Fruit fly (Drosophila melanogaster) whole organism, pupa: ENCODE measurements around the gene mael.

Experiments used
- CG10348 ChIP-seq: fragments of 200-800 bp; sonication (Bioruptor generic); IDR thresholded peaks from 2 replicates; pipeline ENCODE4 v1.3.6; 2022; ENCODE audit warnings: missing biosample characterization, missing genetic modification characterization
- CG12605 ChIP-seq: fragments of 200-800 bp; sonication (Bioruptor generic); IDR thresholded peaks from 2 replicates; pipeline ENCODE4 v1.3.6; 2022; ENCODE audit warnings: missing biosample characterization, missing genetic modification characterization
- CG15710 ChIP-seq: fragments of 200-800 bp; sonication (Bioruptor generic); optimal IDR thresholded peaks from 2 replicates; lab custom pipeline; 2018; ENCODE audit warnings: missing biosample characterization, mild to moderate bottlenecking, missing genetic modification characterization, moderate library complexity
- CG9948 ChIP-seq: fragments of 200-800 bp; sonication (Bioruptor generic); optimal IDR thresholded peaks from 2 replicates; lab custom pipeline; 2018; ENCODE audit warnings: missing biosample characterization, mild to moderate bottlenecking, missing genetic modification characterization, moderate library complexity
- EcR ChIP-seq: fragments of 200-800 bp; sonication (Bioruptor generic); optimal IDR thresholded peaks from 3 replicates; lab custom pipeline; 2019; ENCODE audit warnings: missing biosample characterization, missing genetic modification characterization, mild to moderate bottlenecking, moderate library complexity, missing genetic modification reagents
- fd96Ca ChIP-seq: fragments of 200-800 bp; sonication (Bioruptor generic); IDR thresholded peaks from 3 replicates; pipeline ENCODE4 v1.3.6; 2022; ENCODE audit warnings: missing biosample characterization, missing genetic modification characterization
- rn ChIP-seq: fragments of 200-800 bp; sonication (Bioruptor generic); IDR thresholded peaks from 2 replicates; pipeline ENCODE4 v1.3.6; 2022; ENCODE audit warnings: missing biosample characterization, missing genetic modification characterization

- TF ChIP-seq CG15710 (tag; lab: Kevin White, UChicago): no peak
- TF ChIP-seq CG12605 (GFP tag; lab: Robert Waterston, UW): no peak
- no peak for TF ChIP-seq EcR (GFP tag; lab: Kevin White, UChicago)
- no peak for TF ChIP-seq rn
- no peak for TF ChIP-seq fd96Ca (GFP tag; lab: Robert Waterston, UW)
- TF ChIP-seq CG9948 (tag; lab: Kevin White, UChicago): no peak
- TF ChIP-seq CG10348 (GFP tag; lab: Robert Waterston, UW): no peak
Measured at dm6 chr3L:22711855-22712254, 9.1 kb upstream of the mael start, which contains the start of gene CG11370.
